Worm (Caenorhabditis elegans): ENCODE data around the gene F22E5.7.

DNA sequence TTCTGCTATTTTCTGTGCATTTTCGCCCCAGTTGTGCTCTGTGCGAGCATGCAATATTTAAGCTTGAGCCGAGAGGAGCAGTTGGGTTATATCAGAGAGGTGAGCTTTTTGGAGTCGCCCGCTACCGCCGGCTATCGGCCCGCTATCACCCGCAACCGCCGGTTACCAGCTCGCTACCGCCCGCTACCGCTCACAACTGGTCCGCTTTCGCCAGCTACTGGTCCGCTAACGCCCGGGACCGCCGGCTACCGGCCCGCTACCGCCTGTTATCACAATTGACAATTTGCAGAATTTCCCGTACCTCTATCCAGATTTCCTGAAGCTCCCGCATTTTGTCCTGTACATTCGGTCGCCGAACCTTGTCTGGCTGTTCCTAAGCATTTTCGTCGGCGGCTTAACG, 13.5 kb upstream of the F22E5.7 start:
- no peak for TF ChIP-seq ztf-29 (GFP tag; IDR thresholded peaks at IDR 0.05)
- TF ChIP-seq flt-1 (GFP tag; IDR thresholded peaks at IDR 0.05): peak; percentile 44; the same call in 1 of the 2 replicates
- TF ChIP-seq ztf-23 (GFP tag; IDR thresholded peaks at IDR 0.05): no peak
- no peak for TF ChIP-seq klf-2 (GFP tag; conservative IDR thresholded peaks at IDR 0.05)
- no peak for TF ChIP-seq T22C8.4 (GFP tag; IDR thresholded peaks at IDR 0.05)

Measured in whole organism, midembryonic.